1 fruit fly cellular context compared by ENCODE assay signal in genomic region chr3L:17948195-17948594, dm6.
TF ChIP-seq lines count a peak whose summit lies in the region.

No protein-coding gene starts in this region.

TF ChIP-seq in whole organism, embryonic, 481 proteins besides CTCF, POLR2A, EP300 and RAD21 (continued from another document):
- 0 out of 4 replicates have a peak, but pooled peaks have one; percentile 14 for TF ChIP-seq chinmo (GFP tag; IDR thresholded peaks at IDR 0.05; lab: Robert Waterston, UW; ENCODE audit: partially characterized antibody)
- no peak for TF ChIP-seq CG3407 (GFP tag; optimal IDR thresholded peaks at IDR 0.05; lab: Kevin White, UChicago)
- peak; percentile 85 for TF ChIP-seq CG12769 (tag; optimal IDR thresholded peaks at IDR 0.05; lab: Kevin White, UChicago)
- TF ChIP-seq Lpt (GFP tag; optimal IDR thresholded peaks at IDR 0.05; lab: Kevin White, UChicago): no peak
- TF ChIP-seq mirr (GFP tag; optimal IDR thresholded peaks at IDR 0.05; lab: Kevin White, UChicago): peak; percentile 38
- peak; percentile 5 for TF ChIP-seq Hey (tag; optimal IDR thresholded peaks at IDR 0.05; lab: Kevin White, UChicago)
- TF ChIP-seq CG10321 (GFP tag; IDR thresholded peaks at IDR 0.05; lab: Robert Waterston, UW): peak; percentile 50; the same call in 1 of the 2 replicates
- TF ChIP-seq tna (GFP tag; IDR thresholded peaks at IDR 0.05; lab: Robert Waterston, UW; ENCODE audit: partially characterized antibody): no peak
- TF ChIP-seq crc (GFP tag; optimal IDR thresholded peaks at IDR 0.05; lab: Kevin White, UChicago): no peak
- no peak for TF ChIP-seq CG9932 (GFP tag; IDR thresholded peaks at IDR 0.05; lab: Robert Waterston, UW)
- no peak for TF ChIP-seq mam (GFP tag; optimal IDR thresholded peaks at IDR 0.05; lab: Kevin White, UChicago)
- TF ChIP-seq Neu2 (GFP tag; optimal IDR thresholded peaks at IDR 0.05; lab: Kevin White, UChicago; ENCODE audit: borderline replicate concordance): no peak
- no peak for TF ChIP-seq CG8359 (GFP tag; optimal IDR thresholded peaks at IDR 0.05; lab: Kevin White, UChicago; ENCODE audit: borderline replicate concordance)
- peak; percentile 65 for TF ChIP-seq cwo (GFP tag; optimal IDR thresholded peaks at IDR 0.05; lab: Kevin White, UChicago)
- no peak for TF ChIP-seq fru (optimal IDR thresholded peaks at IDR 0.05; lab: Kevin White, UChicago)
- TF ChIP-seq Max (GFP tag; optimal IDR thresholded peaks at IDR 0.05; lab: Kevin White, UChicago): no peak
- TF ChIP-seq abd-A (tag; optimal IDR thresholded peaks at IDR 0.05; lab: Kevin White, UChicago): peak; percentile 95
- peak; percentile 70 for TF ChIP-seq CG7987 (GFP tag; optimal IDR thresholded peaks at IDR 0.05; lab: Kevin White, UChicago)
- peak; percentile 14 for TF ChIP-seq CG1832 (GFP tag; optimal IDR thresholded peaks at IDR 0.05; lab: Kevin White, UChicago)
- 0 out of 2 replicates have a peak, but pooled peaks have one; percentile 12 for TF ChIP-seq CG8765 (GFP tag; IDR thresholded peaks at IDR 0.05; lab: Robert Waterston, UW)
- no peak for TF ChIP-seq lola (GFP tag; optimal IDR thresholded peaks at IDR 0.05; lab: Kevin White, UChicago)
- 0 out of 3 replicates have a peak, but pooled peaks have one; percentile 15 for TF ChIP-seq dysf (GFP tag; IDR thresholded peaks at IDR 0.05; lab: Robert Waterston, UW)
